Fruit fly (Drosophila melanogaster) whole organism, embryonic: ENCODE results near the gene Rpt4.

ENCODE experiments used
- Antp ChIP-seq: fragments of 200-800 bp; sonication (Bioruptor generic); optimal IDR thresholded peaks from 3 replicates; lab custom pipeline; 2016; ENCODE audit warnings: missing biosample characterization, missing genetic modification characterization
- CG11247 ChIP-seq: fragments of 200-800 bp; sonication (Bioruptor generic); IDR thresholded peaks from 2 replicates; pipeline ENCODE4 v1.3.6; 2022; ENCODE audit warnings: missing biosample characterization, missing genetic modification characterization
- CG11695 ChIP-seq: fragments of 200-800 bp; sonication (Bioruptor generic); IDR thresholded peaks from 3 replicates; pipeline ENCODE4 v1.3.6; 2022; ENCODE audit warnings: missing biosample characterization, missing genetic modification characterization
- CG12071 ChIP-seq: fragments of 200-800 bp; sonication (Bioruptor generic); optimal IDR thresholded peaks from 3 replicates; lab custom pipeline; 2018; ENCODE audit warnings: missing biosample characterization, mild to moderate bottlenecking, missing genetic modification characterization
- CG12104 ChIP-seq: fragments of 200-800 bp; sonication (Bioruptor generic); optimal IDR thresholded peaks from 3 replicates; lab custom pipeline; 2016; ENCODE audit warnings: missing biosample characterization, missing genetic modification characterization
- CG12769 ChIP-seq: fragments of 200-800 bp; sonication (Bioruptor generic); optimal IDR thresholded peaks from 2 replicates; lab custom pipeline; 2019; ENCODE audit warnings: missing biosample characterization, mild to moderate bottlenecking, missing genetic modification characterization, moderate library complexity
- CG16813 ChIP-seq: fragments of 200-800 bp; sonication (Bioruptor generic); IDR thresholded peaks from 3 replicates; pipeline ENCODE4 v1.3.6; 2022; ENCODE audit warnings: missing biosample characterization, missing genetic modification characterization; ENCODE audit not compliant: partially characterized antibody
- CG2199 ChIP-seq: fragments of 200-800 bp; sonication (Bioruptor generic); IDR thresholded peaks from 3 replicates; pipeline ENCODE4 v1.3.6; 2022; ENCODE audit warnings: missing biosample characterization, missing genetic modification characterization
- CG2202 ChIP-seq: fragments of 200-800 bp; sonication (Bioruptor generic); optimal IDR thresholded peaks from 2 replicates; lab custom pipeline; 2018; ENCODE audit warnings: missing biosample characterization, mild to moderate bottlenecking, missing genetic modification characterization
- CG31388 ChIP-seq: fragments of 200-800 bp; sonication (Bioruptor generic); optimal IDR thresholded peaks from 2 replicates; lab custom pipeline; 2016; ENCODE audit warnings: missing biosample characterization, missing genetic modification characterization
- CG33213 ChIP-seq: fragments of 200-800 bp; sonication (Bioruptor generic); optimal IDR thresholded peaks from 3 replicates; lab custom pipeline; 2016; ENCODE audit warnings: missing biosample characterization, missing genetic modification characterization
- CG3407 ChIP-seq: fragments of 200-800 bp; sonication (Bioruptor generic); optimal IDR thresholded peaks from 2 replicates; lab custom pipeline; 2018; ENCODE audit warnings: missing biosample characterization, mild to moderate bottlenecking, missing genetic modification characterization
- CG4424 ChIP-seq: fragments of 200-800 bp; sonication (Bioruptor generic); optimal IDR thresholded peaks from 3 replicates; lab custom pipeline; 2016; ENCODE audit warnings: missing biosample characterization, missing genetic modification characterization
- CG5245 ChIP-seq: fragments of 200-800 bp; sonication (Bioruptor generic); optimal IDR thresholded peaks from 3 replicates; lab custom pipeline; 2016; ENCODE audit warnings: missing biosample characterization, missing genetic modification characterization
- CG6689 ChIP-seq: fragments of 200-800 bp; sonication (Bioruptor generic); IDR thresholded peaks from 2 replicates; pipeline ENCODE4 v1.3.6; 2022; ENCODE audit warnings: missing biosample characterization, missing genetic modification characterization
- CG6813 ChIP-seq: fragments of 200-800 bp; sonication (Bioruptor generic); optimal IDR thresholded peaks from 2 replicates; lab custom pipeline; 2017; ENCODE audit warnings: missing biosample characterization, missing genetic modification characterization, mild to moderate bottlenecking, moderate library complexity, missing genetic modification reagents
- CG6854 ChIP-seq: fragments of 200-800 bp; sonication (Bioruptor generic); optimal IDR thresholded peaks from 3 replicates; lab custom pipeline; 2017; ENCODE audit warnings: missing biosample characterization, mild to moderate bottlenecking, missing genetic modification characterization
- CG7357 ChIP-seq: fragments of 200-800 bp; sonication (Bioruptor generic); IDR thresholded peaks from 3 replicates; pipeline ENCODE4 v1.3.6; 2022; ENCODE audit warnings: missing biosample characterization, missing genetic modification characterization
- CG7928 ChIP-seq: fragments of 200-800 bp; sonication (Bioruptor generic); optimal IDR thresholded peaks from 2 replicates; lab custom pipeline; 2017; ENCODE audit warnings: missing biosample characterization, mild to moderate bottlenecking, missing genetic modification characterization
- CG8290 ChIP-seq, 3 experiments: fragments of 200-800 bp; sonication (Bioruptor generic); optimal IDR thresholded peaks; 2 replicates each; lab custom pipeline; 2016 to 2019; ENCODE audit warnings: missing biosample characterization in 3 of 3, missing genetic modification characterization in 3 of 3, mild to moderate bottlenecking in 2 of 3, moderate library complexity in 1 of 3
- CTCF ChIP-seq: fragments of 200-800 bp; sonication (Bioruptor generic); optimal IDR thresholded peaks from 2 replicates; lab custom pipeline; 2017; ENCODE audit warnings: missing biosample characterization, mild to moderate bottlenecking, missing genetic modification characterization, moderate library complexity
- D19B ChIP-seq: fragments of 200-800 bp; sonication (Bioruptor generic); optimal IDR thresholded peaks from 2 replicates; lab custom pipeline; 2017; ENCODE audit warnings: missing biosample characterization, mild to moderate bottlenecking, missing genetic modification characterization
- Dbx ChIP-seq: fragments of 200-800 bp; sonication (Bioruptor generic); IDR thresholded peaks from 3 replicates; pipeline ENCODE4 v1.3.6; 2022; ENCODE audit warnings: missing biosample characterization, missing genetic modification characterization
- ERR ChIP-seq: fragments of 200-800 bp; sonication (Bioruptor generic); optimal IDR thresholded peaks from 2 replicates; lab custom pipeline; 2016; ENCODE audit warnings: missing biosample characterization, missing genetic modification characterization
- HLH3B ChIP-seq: fragments of 200-800 bp; sonication (Bioruptor generic); IDR thresholded peaks from 2 replicates; pipeline ENCODE4 v1.3.6; 2022; ENCODE audit warnings: missing biosample characterization, missing genetic modification characterization
- Hr51 ChIP-seq, 2 experiments: fragments of 200-800 bp; sonication (Bioruptor generic); optimal IDR thresholded peaks; 2 replicates in 1 of 2; 3 replicates in 1 of 2; lab custom pipeline; 2016 to 2018; ENCODE audit warnings: missing biosample characterization in 2 of 2, missing genetic modification characterization in 2 of 2, mild to moderate bottlenecking in 1 of 2, moderate library complexity in 1 of 2
- Oli ChIP-seq: fragments of 200-800 bp; sonication (Bioruptor generic); optimal IDR thresholded peaks from 2 replicates; lab custom pipeline; 2018; ENCODE audit warnings: missing biosample characterization, mild to moderate bottlenecking, missing genetic modification characterization, moderate library complexity
- Sox102F ChIP-seq: fragments of 200-800 bp; sonication (Bioruptor generic); optimal IDR thresholded peaks from 2 replicates; lab custom pipeline; 2018; ENCODE audit warnings: missing biosample characterization, mild to moderate bottlenecking, missing genetic modification characterization, moderate library complexity
- abd-A ChIP-seq: fragments of 200-800 bp; sonication (Bioruptor generic); optimal IDR thresholded peaks from 3 replicates; lab custom pipeline; 2019; ENCODE audit warnings: missing biosample characterization, mild to moderate bottlenecking, missing genetic modification characterization, moderate library complexity
- bbx ChIP-seq: fragments of 200-800 bp; sonication (Bioruptor generic); IDR thresholded peaks from 2 replicates; pipeline ENCODE4 v1.3.6; 2022; ENCODE audit warnings: missing biosample characterization, missing genetic modification characterization; ENCODE audit not compliant: partially characterized antibody
- bowl ChIP-seq: fragments of 200-800 bp; sonication (Bioruptor generic); IDR thresholded peaks from 2 replicates; pipeline ENCODE4 v1.3.6; 2022; ENCODE audit warnings: missing biosample characterization, missing genetic modification characterization
- ci ChIP-seq: fragments of 200-800 bp; sonication (Bioruptor generic); IDR thresholded peaks from 3 replicates; pipeline ENCODE4 v1.3.6; 2022; ENCODE audit warnings: missing biosample characterization, missing genetic modification characterization
- cwo ChIP-seq: fragments of 200-800 bp; sonication (Bioruptor generic); optimal IDR thresholded peaks from 3 replicates; lab custom pipeline; 2017; ENCODE audit warnings: missing biosample characterization, missing genetic modification characterization, mild to moderate bottlenecking, moderate library complexity, missing genetic modification reagents
- dmrt99B ChIP-seq: fragments of 200-800 bp; sonication (Bioruptor generic); optimal IDR thresholded peaks from 2 replicates; lab custom pipeline; 2018; ENCODE audit warnings: missing biosample characterization, mild to moderate bottlenecking, missing genetic modification characterization, moderate library complexity
- dysf ChIP-seq: fragments of 200-800 bp; sonication (Bioruptor generic); IDR thresholded peaks from 3 replicates; pipeline ENCODE4 v1.3.6; 2022; ENCODE audit warnings: missing biosample characterization, missing genetic modification characterization
- eve ChIP-seq, 2 experiments: fragments of >200 bp; optimal IDR thresholded peaks; 2 replicates each; lab custom pipeline; 2017; ENCODE audit warnings: missing biosample characterization in 2 of 2, missing genetic modification characterization in 2 of 2
- fd96Cb ChIP-seq: fragments of 200-800 bp; sonication (Bioruptor generic); optimal IDR thresholded peaks from 2 replicates; lab custom pipeline; 2018; ENCODE audit warnings: missing biosample characterization, mild to moderate bottlenecking, missing genetic modification characterization, moderate library complexity
- gem ChIP-seq: fragments of 200-800 bp; sonication (Bioruptor generic); optimal IDR thresholded peaks from 2 replicates; lab custom pipeline; 2019; ENCODE audit warnings: missing biosample characterization, mild to moderate bottlenecking, missing genetic modification characterization, moderate library complexity
- grau ChIP-seq: fragments of 200-800 bp; optimal IDR thresholded peaks from 3 replicates; lab custom pipeline; 2019; ENCODE audit warnings: missing biosample characterization, mild to moderate bottlenecking, missing genetic modification characterization, moderate library complexity
- gsb-n ChIP-seq: fragments of 200-800 bp; sonication (Bioruptor generic); optimal IDR thresholded peaks from 3 replicates; lab custom pipeline; 2018; ENCODE audit warnings: missing biosample characterization, mild to moderate bottlenecking, missing genetic modification characterization
- kni ChIP-seq: fragments of 200-800 bp; sonication (Bioruptor generic); optimal IDR thresholded peaks from 3 replicates; lab custom pipeline; 2017; ENCODE audit warnings: mild to moderate bottlenecking, missing biosample characterization, missing genetic modification reagents, missing genetic modification characterization
- lmd ChIP-seq: fragments of 200-800 bp; sonication (Bioruptor generic); IDR thresholded peaks from 2 replicates; pipeline ENCODE4 v1.3.6; 2022; ENCODE audit warnings: missing biosample characterization, missing genetic modification characterization
- nmo ChIP-seq: fragments of 200-800 bp; sonication (Bioruptor generic); optimal IDR thresholded peaks from 2 replicates; lab custom pipeline; 2018; ENCODE audit warnings: missing biosample characterization, mild to moderate bottlenecking, missing genetic modification characterization, moderate library complexity
- salm ChIP-seq: fragments of 200-800 bp; sonication (Bioruptor generic); optimal IDR thresholded peaks from 2 replicates; lab custom pipeline; 2018; ENCODE audit warnings: missing biosample characterization, mild to moderate bottlenecking, missing genetic modification characterization
- scrt ChIP-seq: fragments of 200-800 bp; sonication (Bioruptor generic); optimal IDR thresholded peaks from 2 replicates; lab custom pipeline; 2018; ENCODE audit warnings: missing biosample characterization, mild to moderate bottlenecking, missing genetic modification characterization, moderate library complexity
- sens ChIP-seq: fragments of 200-800 bp; sonication (Bioruptor generic); peaks from one replicate; lab custom pipeline; 2016; ENCODE audit warnings: missing biosample characterization, missing genetic modification characterization
- shn ChIP-seq: fragments of 200-800 bp; sonication (Bioruptor generic); optimal IDR thresholded peaks from 3 replicates; lab custom pipeline; 2016; ENCODE audit warnings: missing biosample characterization, missing genetic modification characterization
- slbo ChIP-seq: fragments of 200-800 bp; sonication (Bioruptor generic); IDR thresholded peaks from 2 replicates; pipeline ENCODE4 v1.3.6; 2022; ENCODE audit warnings: missing biosample characterization, missing genetic modification characterization
- tap ChIP-seq: fragments of 200-800 bp; optimal IDR thresholded peaks from 3 replicates; lab custom pipeline; 2019; ENCODE audit warnings: missing biosample characterization, mild to moderate bottlenecking, missing genetic modification characterization, moderate library complexity
- trem ChIP-seq: fragments of 200-800 bp; optimal IDR thresholded peaks from 3 replicates; lab custom pipeline; 2019; ENCODE audit warnings: missing biosample characterization, mild to moderate bottlenecking, missing genetic modification characterization, moderate library complexity
- zen2 ChIP-seq: fragments of 200-800 bp; sonication (Bioruptor generic); IDR thresholded peaks from 3 replicates; pipeline ENCODE4 v1.3.6; 2022; ENCODE audit warnings: missing biosample characterization, missing genetic modification characterization; ENCODE audit not compliant: partially characterized antibody

The Rpt4 gene

DNA sequence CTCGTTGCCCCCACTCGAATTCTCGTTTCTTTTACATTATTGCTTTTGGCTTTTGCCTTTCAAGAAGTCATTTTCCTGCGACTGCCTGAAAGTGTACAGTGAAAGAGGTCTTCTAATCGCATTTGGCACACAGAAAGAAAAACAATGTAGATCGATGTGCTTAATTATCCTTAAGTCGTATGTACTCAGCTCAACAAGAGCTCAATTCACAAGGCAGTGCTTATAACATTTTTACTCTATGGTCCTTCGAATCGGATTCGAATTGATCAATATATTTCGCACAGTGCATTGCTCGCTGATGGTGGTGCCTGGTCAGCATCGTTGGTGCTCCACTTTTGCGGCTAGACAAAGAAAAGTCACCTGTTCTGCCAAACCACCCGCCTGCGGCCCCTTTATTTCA is 19.4 kb upstream of the Rpt4 start (continued):
- peak; percentile 19 for TF ChIP-seq nmo (GFP tag; lab: Kevin White, UChicago)
- TF ChIP-seq CG12104, result no peak
- no peak for TF ChIP-seq CG33213 (GFP tag; lab: Kevin White, UChicago)
- no peak for TF ChIP-seq zen2 (GFP tag; lab: Robert Waterston, UW)
- TF ChIP-seq dmrt99B (tag; lab: Kevin White, UChicago), result peak; percentile 51
- TF ChIP-seq CG5245 (GFP tag; lab: Kevin White, UChicago), result no peak
- no peak for TF ChIP-seq trem
- TF ChIP-seq shn (GFP tag; lab: Kevin White, UChicago), result no peak
- TF ChIP-seq CG12071, result peak; percentile 31
- peak; percentile 40 for TF ChIP-seq slbo
- TF ChIP-seq abd-A (tag; lab: Kevin White, UChicago), result no peak
- peak; percentile 74 for TF ChIP-seq sens (GFP tag; lab: Kevin White, UChicago)
- TF ChIP-seq fd96Cb, result peak; percentile 29
- TF ChIP-seq CG6854 (GFP tag; lab: Kevin White, UChicago), result no peak
- peak in 1 of 2 experiments; percentile 57 for TF ChIP-seq eve (GFP tag; optimal IDR thresholded peaks at IDR 0.05; lab: Kevin White, UChicago)
- TF ChIP-seq Hr51 (GFP tag; optimal IDR thresholded peaks at IDR 0.05; lab: Kevin White, UChicago), result peak in 1 of 2 experiments; percentile 46
- TF ChIP-seq CG3407 (GFP tag; lab: Kevin White, UChicago), result no peak
- peak; percentile 53 for TF ChIP-seq Sox102F
- 0 out of 2 replicates have a peak, but pooled peaks have one; percentile 31 for TF ChIP-seq HLH3B (GFP tag; lab: Robert Waterston, UW)
- no peak for TF ChIP-seq gsb-n (tag; lab: Kevin White, UChicago)
- no peak for TF ChIP-seq CG8290 (GFP tag; optimal IDR thresholded peaks at IDR 0.05; lab: Kevin White, UChicago)
- peak in 1 of 2 experiments; percentile 74 for TF ChIP-seq CG8290 (tag; optimal IDR thresholded peaks at IDR 0.05; lab: Kevin White, UChicago)
- TF ChIP-seq ERR (GFP tag; lab: Kevin White, UChicago), result no peak
- TF ChIP-seq kni, result no peak
- TF ChIP-seq gem (tag; lab: Kevin White, UChicago), result peak; percentile 27
- TF ChIP-seq Oli, result peak; percentile 6
- TF ChIP-seq salm (tag; lab: Kevin White, UChicago), result no peak
- TF ChIP-seq cwo (GFP tag; lab: Kevin White, UChicago), result no peak
- peak; percentile 7 for TF ChIP-seq Antp (GFP tag; lab: Kevin White, UChicago)
- 0 out of 3 replicates have a peak, but pooled peaks have one; percentile 12 for TF ChIP-seq CG7357
- TF ChIP-seq CG11695 (GFP tag; lab: Robert Waterston, UW), result no peak
- no peak for TF ChIP-seq bowl (GFP tag; lab: Robert Waterston, UW)
- TF ChIP-seq CG2202 (tag; lab: Kevin White, UChicago), result no peak
- no peak for TF ChIP-seq bbx
- TF ChIP-seq CG12769 (tag; lab: Kevin White, UChicago), result peak; percentile 54
- TF ChIP-seq lmd, result no peak
- no peak for TF ChIP-seq CG2199
- TF ChIP-seq CG11247, result no peak
- TF ChIP-seq CG16813 (GFP tag; lab: Robert Waterston, UW), result no peak
- TF ChIP-seq ci (GFP tag; lab: Robert Waterston, UW), result peak; percentile 59; the same call in 2 of the 3 replicates
- TF ChIP-seq CG6813 (GFP tag; lab: Kevin White, UChicago), result no peak
- TF ChIP-seq tap, result no peak
- TF ChIP-seq CTCF (GFP tag; lab: Kevin White, UChicago), result no peak
- TF ChIP-seq CG4424 (GFP tag; lab: Kevin White, UChicago), result no peak
- TF ChIP-seq scrt (GFP tag; lab: Kevin White, UChicago), result peak; percentile 5
- 0 out of 2 replicates have a peak, but pooled peaks have one; percentile 14 for TF ChIP-seq CG6689 (GFP tag; lab: Robert Waterston, UW)
- TF ChIP-seq Dbx (GFP tag; lab: Robert Waterston, UW), result no peak
- TF ChIP-seq CG31388 (GFP tag; lab: Kevin White, UChicago), result no peak
- TF ChIP-seq grau (tag; lab: Kevin White, UChicago), result peak; percentile 31
- no peak for TF ChIP-seq D19B (GFP tag; lab: Kevin White, UChicago)
- no peak for TF ChIP-seq CG7928 (GFP tag; lab: Kevin White, UChicago)
- TF ChIP-seq dysf (GFP tag; lab: Robert Waterston, UW), result peak; percentile 35; the same call in 1 of the 3 replicates
